Fruit fly (Drosophila melanogaster) S2 (cell line): ENCODE measurements around the gene meigo.

Source experiments
- CG8478 ChIP-seq: fragments of >200 bp; optimal IDR thresholded peaks from 2 replicates; lab custom pipeline; 2018
- CTCF ChIP-seq, 2 experiments: fragments of >200 bp; optimal IDR thresholded peaks; 2 replicates each; lab custom pipeline; 2018

DNA sequence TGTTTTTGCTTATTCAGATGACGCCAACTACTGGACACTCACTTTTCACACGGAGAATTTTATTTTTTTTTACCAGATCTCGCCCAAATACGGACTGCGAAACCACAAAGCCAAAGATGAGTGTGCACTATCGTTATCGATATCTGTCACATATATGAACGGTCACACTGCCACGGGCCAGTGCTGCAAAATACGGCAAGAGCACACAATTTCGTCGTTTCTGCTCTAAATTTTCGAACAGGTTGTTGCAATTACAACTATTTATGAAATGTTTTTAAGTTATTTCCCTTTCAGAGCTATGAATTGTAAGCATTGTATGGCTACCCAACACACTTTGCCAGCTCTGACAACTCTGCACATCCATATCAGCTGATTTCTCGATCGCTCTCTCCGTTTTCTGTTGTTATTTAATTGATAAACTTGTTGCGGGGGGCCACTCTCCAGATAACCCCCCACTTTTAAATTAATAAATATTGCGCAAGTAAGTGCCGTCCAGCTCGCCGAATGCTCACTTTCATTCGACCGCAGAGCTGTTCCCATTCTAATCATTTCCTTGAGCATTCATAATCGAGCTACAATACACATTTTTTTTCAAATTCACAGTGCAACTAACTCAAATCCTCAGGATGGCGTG lies 10.6 kb upstream of the meigo start, which contains the start of the genes slmb and CG5793:
- TF ChIP-seq CG8478 (lab: Kevin White, UChicago) (no peak), CTCF (optimal IDR thresholded peaks at IDR 0.05; lab: Kevin White, UChicago) (peak in 1 of 2 experiments; percentile 7)
